Worm (Caenorhabditis elegans): Measurements from ENCODE around the gene C48D5.3.

Gene C48D5.3

DNA sequence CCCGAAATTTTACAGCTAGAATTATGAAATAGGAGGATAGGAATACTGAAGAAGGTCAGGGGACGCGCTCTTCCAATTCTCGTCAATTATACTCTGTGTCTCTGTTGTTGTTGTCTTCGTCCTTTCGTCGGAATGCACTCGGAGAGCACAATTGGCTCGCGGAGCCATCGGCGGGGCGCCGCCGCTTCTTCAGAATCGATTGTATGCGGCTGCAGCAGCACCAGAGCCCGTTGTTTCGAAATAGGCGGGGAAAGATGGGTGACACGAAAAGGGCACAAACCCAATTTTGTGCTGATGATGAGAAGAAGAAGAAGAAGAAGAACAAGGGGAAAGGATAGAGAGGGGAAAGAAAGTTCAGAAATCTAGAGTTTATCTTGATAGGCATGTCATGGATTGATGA, 39.4 kb downstream of the C48D5.3 start:
- TF ChIP-seq tbx-2 (tag; optimal IDR thresholded peaks at IDR 0.05) (no peak), lin-15B (tag; optimal IDR thresholded peaks at IDR 0.05) (peak; percentile 8), eor-1 (tag; optimal IDR thresholded peaks at IDR 0.05) (no peak), nfya-1 (tag; optimal IDR thresholded peaks at IDR 0.05; ENCODE audit: insufficient read depth) (peak; percentile 68), hmg-11 (tag; optimal IDR thresholded peaks at IDR 0.05) (peak; percentile 38), lin-39 (tag; optimal IDR thresholded peaks at IDR 0.05) (peak; percentile 62), sea-2 (GFP tag; optimal IDR thresholded peaks at IDR 0.05) (peak; percentile 0)

DNA sequence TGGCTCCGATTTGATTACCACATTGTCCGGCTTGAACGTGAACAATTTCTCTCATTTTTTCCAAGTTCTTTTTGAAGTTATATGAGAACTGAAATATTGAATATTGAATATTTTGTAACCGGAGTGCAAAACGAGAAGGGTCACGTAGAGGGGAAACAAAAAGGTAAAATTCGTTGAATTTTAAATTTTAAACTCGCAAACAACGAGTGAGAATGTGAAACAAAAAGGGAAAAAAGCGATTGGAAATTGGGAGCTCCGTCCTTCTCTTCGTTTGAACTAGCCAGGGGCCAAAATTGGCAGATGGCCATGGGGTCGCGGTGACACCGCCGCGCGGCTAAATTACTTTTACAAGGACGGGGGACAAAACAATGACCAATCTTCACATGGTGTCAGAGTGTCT, 40.0 kb downstream of the C48D5.3 start, which contains the start of gene ben-1:
Gene ben-1 (minus strand): TSS at position 101 of the 400 bp plus-strand sequence.
- no peak for TF ChIP-seq lin-15B (tag; optimal IDR thresholded peaks at IDR 0.05)
- TF ChIP-seq fkh-10 (GFP tag; optimal IDR thresholded peaks at IDR 0.05) = no peak
- TF ChIP-seq skn-1 (tag; optimal IDR thresholded peaks at IDR 0.05) = no peak
- no peak for TF ChIP-seq tbx-2 (tag; optimal IDR thresholded peaks at IDR 0.05)
- no peak for TF ChIP-seq lin-39 (tag; optimal IDR thresholded peaks at IDR 0.05)
- TF ChIP-seq egl-27 (tag; optimal IDR thresholded peaks at IDR 0.05) = no peak
- no peak for TF ChIP-seq nfya-1 (tag; optimal IDR thresholded peaks at IDR 0.05; ENCODE audit: insufficient read depth)
- no peak for TF ChIP-seq mdl-1 (tag; optimal IDR thresholded peaks at IDR 0.05)
- TF ChIP-seq ztf-11 (tag; optimal IDR thresholded peaks at IDR 0.05) = no peak
- no peak for TF ChIP-seq ceh-82 (tag; optimal IDR thresholded peaks at IDR 0.05)
- no peak for TF ChIP-seq fkh-2 (tag; optimal IDR thresholded peaks at IDR 0.05)
- TF ChIP-seq jun-1 (tag; optimal IDR thresholded peaks at IDR 0.05) = no peak
- no peak for TF ChIP-seq zag-1 (tag; optimal IDR thresholded peaks at IDR 0.05)
- TF ChIP-seq daf-12 (tag; optimal IDR thresholded peaks at IDR 0.05) = no peak
- no peak for TF ChIP-seq pha-4 (tag; optimal IDR thresholded peaks at IDR 0.05)
- no peak for TF ChIP-seq elt-2 (tag; optimal IDR thresholded peaks at IDR 0.05)
- TF ChIP-seq nhr-12 (tag; optimal IDR thresholded peaks at IDR 0.05) = no peak

DNA sequence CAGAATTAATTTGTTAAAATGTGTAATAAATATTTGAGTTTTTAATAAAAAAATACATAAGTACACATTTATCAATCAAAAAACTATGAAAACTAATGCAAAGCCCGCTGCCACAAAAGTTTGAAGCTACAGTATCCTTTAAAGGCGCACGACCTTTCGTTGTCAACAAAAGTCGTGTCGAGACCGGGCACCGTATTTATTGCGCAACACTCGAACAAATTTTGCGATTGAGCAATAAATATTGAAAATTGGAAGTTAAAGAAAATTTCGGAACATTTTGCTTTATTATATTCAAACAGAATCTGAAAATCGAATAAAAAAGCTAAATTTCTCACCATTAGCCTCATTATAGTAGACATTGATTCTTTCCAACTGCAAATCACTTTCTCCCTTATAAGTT, 40.4 kb downstream of the C48D5.3 start:
- TF ChIP-seq nhr-43 (tag; optimal IDR thresholded peaks at IDR 0.05; ENCODE audit: poor library complexity, severe bottlenecking) = no peak

DNA sequence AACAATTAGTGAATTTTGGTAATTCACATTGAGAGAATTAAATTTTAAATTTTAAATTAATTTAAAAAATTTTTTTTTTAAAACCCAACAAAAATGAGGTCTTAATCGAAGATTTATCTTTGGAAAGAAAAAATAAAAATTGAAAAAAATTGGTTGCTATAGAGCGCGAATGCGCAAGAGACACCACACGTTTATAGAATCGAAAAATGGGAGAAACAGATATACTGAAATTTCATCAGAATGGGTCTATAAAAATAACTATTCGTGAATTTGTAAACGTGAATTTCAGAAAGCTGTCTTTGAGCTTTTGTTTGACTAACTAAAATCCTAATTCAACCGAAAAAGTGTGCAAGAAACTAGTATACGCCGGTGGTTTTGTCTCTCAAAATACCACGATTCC, 41.1 kb downstream of the C48D5.3 start:
- TF ChIP-seq nhr-67 (tag; optimal IDR thresholded peaks at IDR 0.05) (no peak), jun-1 (tag; optimal IDR thresholded peaks at IDR 0.05) (peak; percentile 18), nfya-1 (tag; optimal IDR thresholded peaks at IDR 0.05; ENCODE audit: insufficient read depth) (peak; percentile 60), unc-39 (tag; optimal IDR thresholded peaks at IDR 0.05) (no peak), ceh-28 (tag; optimal IDR thresholded peaks at IDR 0.05) (no peak), egl-27 (tag; optimal IDR thresholded peaks at IDR 0.05) (no peak), nhr-237 (tag; optimal IDR thresholded peaks at IDR 0.05) (no peak), lin-15B (tag; optimal IDR thresholded peaks at IDR 0.05) (peak; percentile 82), nhr-23 (tag; optimal IDR thresholded peaks at IDR 0.05) (peak; percentile 62), daf-12 (tag; optimal IDR thresholded peaks at IDR 0.05) (no peak), egl-5 (tag; optimal IDR thresholded peaks at IDR 0.05) (no peak), eor-1 (tag; optimal IDR thresholded peaks at IDR 0.05) (no peak), nhr-11 (tag; optimal IDR thresholded peaks at IDR 0.05) (no peak), nhr-28 (tag; optimal IDR thresholded peaks at IDR 0.05) (no peak), ztf-4 (tag; optimal IDR thresholded peaks at IDR 0.05) (no peak), pha-4 (tag; optimal IDR thresholded peaks at IDR 0.05) (peak; percentile 92), skn-1 (tag; optimal IDR thresholded peaks at IDR 0.05) (no peak), snpc-4 (tag; optimal IDR thresholded peaks at IDR 0.05) (peak; percentile 35), elt-3 (tag; optimal IDR thresholded peaks at IDR 0.05) (no peak), ceh-82 (tag; optimal IDR thresholded peaks at IDR 0.05) (no peak), fkh-10 (GFP tag; optimal IDR thresholded peaks at IDR 0.05) (no peak), fkh-2 (tag; optimal IDR thresholded peaks at IDR 0.05) (no peak), pqm-1 (tag; optimal IDR thresholded peaks at IDR 0.05) (peak; percentile 38), elt-2 (tag; optimal IDR thresholded peaks at IDR 0.05) (peak; percentile 41), unc-62 (GFP tag; optimal IDR thresholded peaks at IDR 0.05) (no peak), nhr-25 (tag; optimal IDR thresholded peaks at IDR 0.05) (peak; percentile 40), nhr-43 (tag; optimal IDR thresholded peaks at IDR 0.05; ENCODE audit: poor library complexity, severe bottlenecking) (peak; percentile 46)

Data from whole organism, L3 larva.